Worm (Caenorhabditis elegans) whole organism, early embryonic: ENCODE measurements around the gene F14H3.3.

Experiments
- ama-1 ChIP-seq: fragments of 150-350 bp; optimal IDR thresholded peaks from 2 replicates; lab custom pipeline; 2014
- ceh-13 ChIP-seq: fragments of 200-800 bp; sonication (Bioruptor generic); optimal IDR thresholded peaks from 2 replicates; lab custom pipeline; 2018; ENCODE audit warnings: mild to moderate bottlenecking, missing genetic modification characterization, missing compliant biosample characterization
- ceh-36 ChIP-seq: sonication (generic microtip); optimal IDR thresholded peaks from 2 replicates; lab custom pipeline; 2016; ENCODE audit warnings: missing genetic modification characterization, inconsistent platforms, missing compliant biosample characterization
- hnd-1 ChIP-seq: sonication (generic microtip); optimal IDR thresholded peaks from 2 replicates; lab custom pipeline; 2016; ENCODE audit warnings: missing genetic modification characterization, missing compliant biosample characterization

DNA sequence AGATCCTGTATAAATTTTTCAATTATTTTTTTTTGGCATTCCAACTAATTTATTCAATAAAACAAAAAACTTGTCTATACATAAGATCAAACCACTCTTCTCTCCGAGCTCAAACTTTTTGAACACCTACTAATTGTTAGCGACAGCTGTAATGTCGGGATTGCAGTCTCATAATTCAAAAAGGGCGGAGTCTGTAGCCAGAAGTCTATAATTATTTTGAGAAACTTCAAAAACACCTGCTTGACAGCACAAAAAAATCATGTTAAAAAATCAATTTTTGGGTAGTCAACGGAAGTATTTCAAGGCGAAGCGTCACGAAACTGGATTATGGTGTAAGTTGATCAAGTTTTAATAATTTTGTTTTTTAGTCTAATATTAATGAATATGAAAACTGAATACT is 33.2 kb downstream of the F14H3.3 start, which contains the start of gene srx-44:
- TF ChIP-seq ceh-13 (GFP tag; lab: Kevin White, UChicago) (no peak), ama-1 (no peak), hnd-1 (tag; lab: Kevin White, UChicago) (no peak), ceh-36 (no peak)
